Fruit fly (Drosophila melanogaster) whole organism, wandering third instar larva: ENCODE results near the gene msk.

Source experiments
- Abd-B ChIP-seq: fragments of >200 bp; optimal IDR thresholded peaks from 2 replicates; lab custom pipeline; 2017; ENCODE audit warnings: missing biosample characterization, missing genetic modification characterization
- CG32264 ChIP-seq: fragments of 200-800 bp; sonication (Bioruptor generic); optimal IDR thresholded peaks from 2 replicates; lab custom pipeline; 2016; ENCODE audit warnings: missing biosample characterization, missing genetic modification characterization
- CrebA ChIP-seq: fragments of 200-800 bp; sonication (Bioruptor generic); optimal IDR thresholded peaks from 2 replicates; lab custom pipeline; 2016; ENCODE audit warnings: missing biosample characterization, mild to moderate bottlenecking, missing genetic modification characterization, borderline replicate concordance
- Dfd ChIP-seq: fragments of >200 bp; optimal IDR thresholded peaks from 2 replicates; lab custom pipeline; 2017; ENCODE audit warnings: missing biosample characterization, missing genetic modification characterization
- Dif ChIP-seq: fragments of 200-275, 200-300 bp; sonication (Bioruptor generic); optimal IDR thresholded peaks from 2 replicates; lab custom pipeline; 2018; ENCODE audit warnings: missing biosample characterization, missing genetic modification characterization; ENCODE audit not compliant: partially characterized antibody
- GATAd ChIP-seq: sonication (Bioruptor generic); optimal IDR thresholded peaks from 2 replicates; lab custom pipeline; 2016; ENCODE audit warnings: missing biosample characterization, missing genetic modification characterization
- HLH106 ChIP-seq: fragments of 200-800 bp; optimal IDR thresholded peaks from 3 replicates; lab custom pipeline; 2019; ENCODE audit warnings: missing biosample characterization, mild to moderate bottlenecking, missing genetic modification characterization, moderate library complexity
- Hnf4 ChIP-seq: fragments of 200-800 bp; sonication (Bioruptor generic); optimal IDR thresholded peaks from 2 replicates; lab custom pipeline; 2016; ENCODE audit warnings: missing biosample characterization, mild to moderate bottlenecking, missing genetic modification characterization
- Hr78 ChIP-seq: fragments of >200 bp; optimal IDR thresholded peaks from 2 replicates; lab custom pipeline; 2017; ENCODE audit warnings: missing biosample characterization, missing genetic modification characterization
- Hr83 ChIP-seq: fragments of 200-300 bp; sonication (Bioruptor generic); optimal IDR thresholded peaks from 2 replicates; lab custom pipeline; 2016; ENCODE audit warnings: missing biosample characterization, mild to moderate bottlenecking, missing genetic modification characterization, moderate library complexity; ENCODE audit not compliant: poor library complexity, severe bottlenecking
- Mio ChIP-seq: sonication (Bioruptor generic); optimal IDR thresholded peaks from 2 replicates; lab custom pipeline; 2016; ENCODE audit warnings: missing biosample characterization, missing genetic modification characterization
- Myc ChIP-seq: fragments of >200 bp; optimal IDR thresholded peaks from 2 replicates; lab custom pipeline; 2017
- N ChIP-seq: fragments of >200 bp; optimal IDR thresholded peaks from 2 replicates; lab custom pipeline; 2018; ENCODE audit warnings: missing biosample characterization, missing external identifiers, missing genetic modification characterization
- OdsH ChIP-seq: fragments of 200-800 bp; sonication (Bioruptor generic); optimal IDR thresholded peaks from 2 replicates; lab custom pipeline; 2016; ENCODE audit warnings: missing biosample characterization, mild to moderate bottlenecking, missing genetic modification characterization
- Rel ChIP-seq, 2 experiments: fragments of 200-800 bp; sonication (Bioruptor generic) in 1 of 2; optimal IDR thresholded peaks; 2 replicates in 1 of 2; 3 replicates in 1 of 2; lab custom pipeline; 2016 to 2019; ENCODE audit warnings: mild to moderate bottlenecking in 2 of 2, missing biosample characterization in 2 of 2, missing genetic modification characterization in 2 of 2, moderate library complexity in 1 of 2
- Sp1 ChIP-seq: fragments of 200-800 bp; sonication (Bioruptor generic); optimal IDR thresholded peaks from 3 replicates; lab custom pipeline; 2019; ENCODE audit warnings: missing biosample characterization, mild to moderate bottlenecking, missing genetic modification characterization, moderate library complexity
- Vsx2 ChIP-seq: fragments of 200-300, 225-300 bp; sonication (Bioruptor generic); optimal IDR thresholded peaks from 2 replicates; lab custom pipeline; 2018; ENCODE audit warnings: missing biosample characterization, missing genetic modification characterization; ENCODE audit not compliant: partially characterized antibody
- br ChIP-seq: fragments of 200-800 bp; sonication (Bioruptor generic); optimal IDR thresholded peaks from 2 replicates; lab custom pipeline; 2016; ENCODE audit warnings: missing biosample characterization, missing genetic modification characterization
- dl ChIP-seq, 2 experiments: fragments of 175-275, 200-275 bp in 1 of 2; fragments of 200-275 bp in 1 of 2; sonication (Bioruptor generic); optimal IDR thresholded peaks; lab custom pipeline; 2018; ENCODE audit warnings: mild to moderate bottlenecking in 2 of 2, missing biosample characterization in 2 of 2, missing genetic modification characterization in 2 of 2, moderate library complexity in 2 of 2; ENCODE audit not compliant: partially characterized antibody in 2 of 2, insufficient read depth in 1 of 2
- dmrt93B ChIP-seq: fragments of 200-800 bp; sonication (Bioruptor generic); optimal IDR thresholded peaks from 2 replicates; lab custom pipeline; 2018; ENCODE audit warnings: missing biosample characterization, mild to moderate bottlenecking, missing genetic modification characterization
- ey ChIP-seq: fragments of 200-800 bp; sonication (Bioruptor generic); optimal IDR thresholded peaks from 2 replicates; lab custom pipeline; 2016; ENCODE audit warnings: missing biosample characterization, missing genetic modification characterization
- foxo ChIP-seq, 2 experiments: fragments of 200-800 bp; sonication (Bioruptor generic); optimal IDR thresholded peaks; 2 replicates in 1 of 2; 3 replicates in 1 of 2; lab custom pipeline; 2016 to 2017; ENCODE audit warnings: missing biosample characterization in 2 of 2, missing genetic modification characterization in 2 of 2
- fru ChIP-seq: fragments of 200-800 bp; sonication (Bioruptor generic); optimal IDR thresholded peaks from 3 replicates; lab custom pipeline; 2016; ENCODE audit warnings: missing biosample characterization, mild to moderate bottlenecking, missing genetic modification characterization
- h ChIP-seq: fragments of 200-800 bp; sonication (Bioruptor generic); optimal IDR thresholded peaks from 3 replicates; lab custom pipeline; 2016; ENCODE audit warnings: missing biosample characterization, mild to moderate bottlenecking, missing genetic modification characterization
- jim ChIP-seq: fragments of 175-275, 200-325 bp; sonication (Bioruptor generic); optimal IDR thresholded peaks from 2 replicates; lab custom pipeline; 2016; ENCODE audit warnings: missing biosample characterization, mild to moderate bottlenecking, missing genetic modification characterization
- lola ChIP-seq: fragments of >200 bp; optimal IDR thresholded peaks from 2 replicates; lab custom pipeline; 2017; ENCODE audit warnings: missing biosample characterization, missing genetic modification characterization
- pan ChIP-seq: fragments of >200 bp; optimal IDR thresholded peaks from 2 replicates; lab custom pipeline; 2017
- psq ChIP-seq: fragments of 200-800 bp; sonication (Bioruptor generic); optimal IDR thresholded peaks from 3 replicates; lab custom pipeline; 2017; ENCODE audit warnings: missing biosample characterization, mild to moderate bottlenecking, missing genetic modification characterization, moderate library complexity
- rgr ChIP-seq: fragments of 200-800 bp; sonication (Bioruptor generic); optimal IDR thresholded peaks from 3 replicates; lab custom pipeline; 2016; ENCODE audit warnings: missing biosample characterization, mild to moderate bottlenecking, missing genetic modification characterization
- sage ChIP-seq: fragments of 200-800 bp; sonication (Bioruptor generic); optimal IDR thresholded peaks from 2 replicates; lab custom pipeline; 2016; ENCODE audit warnings: missing biosample characterization, mild to moderate bottlenecking, missing genetic modification characterization
- sv ChIP-seq: fragments of 200-800 bp; sonication (Bioruptor generic); optimal IDR thresholded peaks from 3 replicates; lab custom pipeline; 2016; ENCODE audit warnings: missing biosample characterization, missing genetic modification characterization
- woc ChIP-seq: sonication (Bioruptor generic); optimal IDR thresholded peaks from 2 replicates; lab custom pipeline; 2016; ENCODE audit warnings: missing biosample characterization, mild to moderate bottlenecking, missing genetic modification characterization

msk gene

dm6 chr3L:8077207-8077606 lies 38.8 kb upstream of the msk start:
- TF ChIP-seq Abd-B (GFP tag; lab: Kevin White, UChicago) (no peak), GATAd (GFP tag; lab: Kevin White, UChicago) (no peak), Hnf4 (GFP tag; lab: Kevin White, UChicago) (peak; percentile 45), Vsx2 (GFP tag; lab: Kevin White, UChicago) (peak; percentile 66), Sp1 (GFP tag; lab: Kevin White, UChicago) (peak; percentile 37), br (GFP tag; lab: Kevin White, UChicago) (peak; percentile 2), pan (lab: Kevin White, UChicago) (no peak), sage (GFP tag; lab: Kevin White, UChicago) (peak; percentile 25), psq (no peak), Hr78 (GFP tag; lab: Kevin White, UChicago) (no peak), ey (GFP tag; lab: Kevin White, UChicago) (no peak), Dif (GFP tag; lab: Kevin White, UChicago) (peak; percentile 79), CG32264 (no peak), h (GFP tag; lab: Kevin White, UChicago) (peak; percentile 23), OdsH (GFP tag; lab: Kevin White, UChicago) (no peak), dl (GFP tag; optimal IDR thresholded peaks at IDR 0.05; lab: Kevin White, UChicago; ENCODE audit: insufficient read depth in 1 of 2, partially characterized antibody in 2 of 2) (peak; percentile 66), rgr (GFP tag; lab: Kevin White, UChicago) (peak; percentile 38), Rel (GFP tag; optimal IDR thresholded peaks at IDR 0.05; lab: Kevin White, UChicago) (no peak), Rel (tag; optimal IDR thresholded peaks at IDR 0.05; lab: Kevin White, UChicago) (peak; percentile 63), Hr83 (GFP tag; lab: Kevin White, UChicago) (peak; percentile 64), N (GFP tag; lab: Kevin White, UChicago) (no peak)

- no peak for TF ChIP-seq N (GFP tag; lab: Kevin White, UChicago)
- TF ChIP-seq woc = no peak
- TF ChIP-seq dl (GFP tag; optimal IDR thresholded peaks at IDR 0.05; lab: Kevin White, UChicago; ENCODE audit: insufficient read depth in 1 of 2, partially characterized antibody in 2 of 2) = no peak
- TF ChIP-seq dmrt93B = no peak
- no peak for TF ChIP-seq Myc (lab: Kevin White, UChicago)
- TF ChIP-seq Abd-B (GFP tag; lab: Kevin White, UChicago) = no peak
- no peak for TF ChIP-seq fru (GFP tag; lab: Kevin White, UChicago)
- TF ChIP-seq Hr83 (GFP tag; lab: Kevin White, UChicago) = no peak
- TF ChIP-seq jim (GFP tag; lab: Kevin White, UChicago) = no peak
- no peak for TF ChIP-seq lola (GFP tag; lab: Kevin White, UChicago)
- TF ChIP-seq rgr (GFP tag; lab: Kevin White, UChicago) = no peak
- TF ChIP-seq Dfd (GFP tag; lab: Kevin White, UChicago) = no peak
- no peak for TF ChIP-seq Sp1 (GFP tag; lab: Kevin White, UChicago)
- TF ChIP-seq br (GFP tag; lab: Kevin White, UChicago) = no peak
Observed at dm6 chr3L:8077953-8078352, 38.0 kb upstream of the msk start.

DNA sequence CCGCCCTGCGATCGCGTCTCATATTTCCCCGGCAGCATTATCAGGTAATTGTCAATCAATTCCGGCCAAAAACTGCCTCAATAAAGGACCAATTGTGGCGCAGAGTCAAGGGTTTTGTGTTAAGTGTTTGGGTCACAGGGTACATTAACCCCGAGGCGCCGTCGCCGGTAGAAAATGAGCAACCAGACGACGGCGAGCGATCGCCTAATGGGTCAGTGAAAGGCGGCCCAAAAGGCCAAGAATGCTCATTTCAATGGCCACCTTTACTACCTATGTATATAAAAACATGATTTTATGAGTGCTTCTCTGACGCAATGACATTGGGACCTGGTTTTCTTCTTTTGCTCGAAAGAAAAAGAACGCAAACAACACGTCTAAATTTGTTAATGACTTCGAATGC lies 36.4 kb upstream of the msk start:
- no peak for TF ChIP-seq sv (GFP tag; lab: Kevin White, UChicago)
- TF ChIP-seq h (GFP tag; lab: Kevin White, UChicago) = no peak
- TF ChIP-seq dmrt93B = no peak
- TF ChIP-seq OdsH (GFP tag; lab: Kevin White, UChicago) = no peak
- no peak for TF ChIP-seq Sp1 (GFP tag; lab: Kevin White, UChicago)
- TF ChIP-seq Myc (lab: Kevin White, UChicago) = no peak
- no peak for TF ChIP-seq Vsx2 (GFP tag; lab: Kevin White, UChicago)
- no peak for TF ChIP-seq fru (GFP tag; lab: Kevin White, UChicago)
- no peak for TF ChIP-seq Dfd (GFP tag; lab: Kevin White, UChicago)
- no peak for TF ChIP-seq CrebA (GFP tag; lab: Kevin White, UChicago)
- TF ChIP-seq psq = no peak
- TF ChIP-seq sage (GFP tag; lab: Kevin White, UChicago) = no peak
- no peak for TF ChIP-seq GATAd (GFP tag; lab: Kevin White, UChicago)
- TF ChIP-seq Hnf4 (GFP tag; lab: Kevin White, UChicago) = no peak
- no peak for TF ChIP-seq lola (GFP tag; lab: Kevin White, UChicago)
- TF ChIP-seq Hr78 (GFP tag; lab: Kevin White, UChicago) = no peak
- TF ChIP-seq HLH106 = no peak
- TF ChIP-seq, all 38 proteins: peak for 0

- no peak for TF ChIP-seq pan (lab: Kevin White, UChicago)
- no peak for TF ChIP-seq psq
- TF ChIP-seq ey (GFP tag; lab: Kevin White, UChicago) = no peak
- no peak for TF ChIP-seq foxo (GFP tag; optimal IDR thresholded peaks at IDR 0.05; lab: Kevin White, UChicago)
- no peak for TF ChIP-seq Mio (GFP tag; lab: Kevin White, UChicago)
- no peak for TF ChIP-seq sage (GFP tag; lab: Kevin White, UChicago)
Observed at dm6 chr3L:8080790-8081189, 35.2 kb upstream of the msk start.
